Worm (Caenorhabditis elegans) whole organism, L4 larva: ENCODE measurements around the gene Y71H2B.8.
A peak's percentile ranks its signal among the peaks of the same experiment; 100 is the strongest.
"Not testable (repeated sequence)": the region's sequence is repeated elsewhere in the genome, so short reads cannot be mapped to it uniquely, and the experiment has no call there.

Experiments used
- F37D6.2 ChIP-seq: sonication (generic microtip); optimal IDR thresholded peaks from 2 replicates; lab custom pipeline; 2016; ENCODE audit warnings: mild to moderate bottlenecking, missing genetic modification characterization, missing compliant biosample characterization
- Y5F2A.4 ChIP-seq: fragments of 200-800 bp; sonication (Bioruptor generic); optimal IDR thresholded peaks from 2 replicates; lab custom pipeline; 2018; ENCODE audit warnings: mild to moderate bottlenecking, missing genetic modification characterization, missing compliant biosample characterization
- aha-1 ChIP-seq: fragments of 150-350 bp; peaks from one replicate; lab custom pipeline; 2014; ENCODE audit warnings: missing biosample characterization, missing genetic modification characterization
- ama-1 ChIP-seq: fragments of 150-350 bp; optimal IDR thresholded peaks from 2 replicates; lab custom pipeline; 2014; ENCODE audit warnings: inconsistent platforms, mixed read lengths
- ceh-20 ChIP-seq: fragments of 200-800 bp; sonication (Bioruptor generic); IDR thresholded peaks from 2 replicates; pipeline ENCODE4 v1.3.6; 2022; ENCODE audit warnings: missing genetic modification reagents, missing genetic modification characterization, missing compliant biosample characterization
- ceh-32 ChIP-seq: sonication (generic microtip); optimal IDR thresholded peaks from 2 replicates; lab custom pipeline; 2016; ENCODE audit warnings: mild to moderate bottlenecking, missing genetic modification characterization, missing compliant biosample characterization; ENCODE audit not compliant: poor library complexity
- ceh-82 ChIP-seq: sonication (generic microtip); optimal IDR thresholded peaks from 2 replicates; lab custom pipeline; 2017; ENCODE audit warnings: missing biosample characterization, missing genetic modification characterization
- daf-12 ChIP-seq: fragments of 150-350 bp; optimal IDR thresholded peaks from 2 replicates; lab custom pipeline; 2014; ENCODE audit warnings: missing biosample characterization, missing genetic modification reagents, missing genetic modification characterization
- daf-16 ChIP-seq, 3 experiments: sonication (generic microtip); optimal IDR thresholded peaks; 2 replicates each; lab custom pipeline; 2016 to 2017; ENCODE audit warnings: missing genetic modification characterization in 3 of 3, missing genetic modification reagents in 3 of 3, mild to moderate bottlenecking in 2 of 3, missing compliant biosample characterization in 2 of 3, missing biosample characterization in 1 of 3, moderate library complexity in 1 of 3
- daf-19 ChIP-seq: fragments of 200-800 bp; sonication (Bioruptor generic); conservative IDR thresholded peaks from 2 replicates; pipeline ENCODE4 v1.3.6; 2022; ENCODE audit warnings: missing genetic modification characterization, missing compliant biosample characterization
- dmd-6 ChIP-seq: fragments of 200-800 bp; sonication (Bioruptor generic); IDR thresholded peaks from 2 replicates; pipeline ENCODE4 v1.3.6; 2022; ENCODE audit warnings: missing genetic modification reagents, missing genetic modification characterization, missing compliant biosample characterization
- dmd-8 ChIP-seq: fragments of 200-800 bp; sonication (Bioruptor generic); IDR thresholded peaks from 2 replicates; pipeline ENCODE4 v1.3.6; 2022; ENCODE audit warnings: missing genetic modification characterization, missing compliant biosample characterization
- egl-43 ChIP-seq: fragments of 200-800 bp; sonication (Bioruptor generic); IDR thresholded peaks from 2 replicates; pipeline ENCODE4 v1.3.6; 2022; ENCODE audit warnings: missing genetic modification reagents, missing genetic modification characterization, missing compliant biosample characterization
- hif-1 ChIP-seq, 2 experiments: sonication (generic microtip); optimal IDR thresholded peaks; 2 replicates each; lab custom pipeline; 2016 to 2017; ENCODE audit warnings: missing compliant biosample characterization in 2 of 2, missing genetic modification characterization in 2 of 2, missing genetic modification reagents in 2 of 2, missing genotype in 2 of 2, mild to moderate bottlenecking in 1 of 2
- lin-15B ChIP-seq: fragments of 150-350 bp; sonication (generic microtip); optimal IDR thresholded peaks from 3 replicates; lab custom pipeline; 2014; ENCODE audit warnings: missing biosample characterization, missing genetic modification characterization
- lir-3 ChIP-seq: sonication (generic microtip); optimal IDR thresholded peaks from 2 replicates; lab custom pipeline; 2016; ENCODE audit warnings: mild to moderate bottlenecking, missing genetic modification characterization, missing compliant biosample characterization
- madf-9 ChIP-seq: fragments of 200-800 bp; sonication (Bioruptor generic); conservative IDR thresholded peaks from 2 replicates; pipeline ENCODE4 v1.3.6; 2022; ENCODE audit warnings: missing genetic modification reagents, missing genetic modification characterization, missing compliant biosample characterization
- mep-1 ChIP-seq: fragments of 150-350 bp; sonication (generic microtip); optimal IDR thresholded peaks from 3 replicates; lab custom pipeline; 2014; ENCODE audit warnings: missing biosample characterization, missing genetic modification characterization
- mxl-2 ChIP-seq: fragments of 200-800 bp; sonication (Bioruptor generic); conservative IDR thresholded peaks from 2 replicates; pipeline ENCODE4 v1.3.6; 2022; ENCODE audit warnings: missing genetic modification reagents, missing genetic modification characterization, missing compliant biosample characterization
- nhr-10 ChIP-seq: fragments of 150-350 bp; optimal IDR thresholded peaks from 2 replicates; lab custom pipeline; 2014; ENCODE audit warnings: missing biosample characterization, missing genetic modification characterization
- nhr-102 ChIP-seq: sonication (generic microtip); optimal IDR thresholded peaks from 2 replicates; lab custom pipeline; 2016; ENCODE audit warnings: mild to moderate bottlenecking, missing genetic modification characterization, moderate library complexity, missing compliant biosample characterization
- nhr-11 ChIP-seq: fragments of 150-350 bp; optimal IDR thresholded peaks from 2 replicates; lab custom pipeline; 2014; ENCODE audit warnings: missing biosample characterization, missing genetic modification characterization
- nhr-25 ChIP-seq: sonication (generic microtip); optimal IDR thresholded peaks from 2 replicates; lab custom pipeline; 2017; ENCODE audit warnings: missing genetic modification characterization, mild to moderate bottlenecking, missing compliant biosample characterization, antibody characterized with exemption, moderate library complexity, borderline replicate concordance; ENCODE audit not compliant: insufficient read depth
- nhr-42 ChIP-seq: fragments of 200-800 bp; sonication (Bioruptor generic); IDR thresholded peaks from 2 replicates; pipeline ENCODE4 v1.3.6; 2022; ENCODE audit warnings: missing genetic modification characterization, missing compliant biosample characterization
- php-3 ChIP-seq: fragments of 200-800 bp; sonication (Bioruptor generic); IDR thresholded peaks from 2 replicates; pipeline ENCODE4 v1.3.6; 2022; ENCODE audit warnings: missing genetic modification reagents, missing genetic modification characterization, missing compliant biosample characterization
- rbr-2 ChIP-seq: sonication (generic microtip); optimal IDR thresholded peaks from 2 replicates; lab custom pipeline; 2016; ENCODE audit warnings: missing genotype, missing genetic modification characterization, missing compliant biosample characterization
- set-16 ChIP-seq: fragments of 200-800 bp; sonication (Bioruptor generic); IDR thresholded peaks from 2 replicates; pipeline ENCODE4 v1.3.6; 2022; ENCODE audit warnings: missing genetic modification reagents, missing genetic modification characterization, missing compliant biosample characterization
- skn-1 ChIP-seq: fragments of 150-350 bp; optimal IDR thresholded peaks from 2 replicates; lab custom pipeline; 2014; ENCODE audit warnings: missing biosample characterization, missing genetic modification characterization
- spr-1 ChIP-seq: sonication (generic microtip); optimal IDR thresholded peaks from 2 replicates; lab custom pipeline; 2016; ENCODE audit warnings: mild to moderate bottlenecking, missing genetic modification characterization, missing compliant biosample characterization
- spr-3 ChIP-seq: fragments of 200-800 bp; sonication (Bioruptor generic); optimal IDR thresholded peaks from 2 replicates; lab custom pipeline; 2018; ENCODE audit warnings: mild to moderate bottlenecking, missing genetic modification characterization, missing compliant biosample characterization
- unc-39 ChIP-seq: sonication (generic microtip); optimal IDR thresholded peaks from 2 replicates; lab custom pipeline; 2017; ENCODE audit warnings: missing biosample characterization, missing genetic modification characterization
- unc-62 ChIP-seq, 3 experiments: fragments of 150-350 bp in 1 of 3; sonication (generic microtip); optimal IDR thresholded peaks in 2 of 3; peaks in 1 of 3; 1 replicate in 1 of 3; 2 replicates in 2 of 3; lab custom pipeline; 2014 to 2017; ENCODE audit warnings: missing biosample characterization in 3 of 3, missing genetic modification characterization in 3 of 3, missing genetic modification reagents in 3 of 3, missing genotype in 1 of 3
- zag-1 ChIP-seq: fragments of 150-350 bp; optimal IDR thresholded peaks from 2 replicates; lab custom pipeline; 2014; ENCODE audit warnings: missing biosample characterization, missing genetic modification characterization
- zfp-2 ChIP-seq: sonication (generic microtip); optimal IDR thresholded peaks from 2 replicates; lab custom pipeline; 2016; ENCODE audit warnings: mild to moderate bottlenecking, missing genetic modification characterization, missing compliant biosample characterization
- zfp-3 ChIP-seq: fragments of 200-800 bp; sonication (Bioruptor generic); conservative IDR thresholded peaks from 2 replicates; pipeline ENCODE4 v1.3.6; 2022; ENCODE audit warnings: missing genetic modification reagents, missing genetic modification characterization, missing compliant biosample characterization
- zip-2 ChIP-seq: fragments of 150-350 bp; optimal IDR thresholded peaks from 2 replicates; lab custom pipeline; 2014; ENCODE audit warnings: missing biosample characterization, missing genetic modification characterization
- ztf-11 ChIP-seq: fragments of 150-350 bp; optimal IDR thresholded peaks from 2 replicates; lab custom pipeline; 2014; ENCODE audit warnings: missing biosample characterization, missing genetic modification characterization
- ztf-7 ChIP-seq: fragments of 150-350 bp; optimal IDR thresholded peaks from 2 replicates; lab custom pipeline; 2014; ENCODE audit warnings: missing biosample characterization, missing genetic modification characterization

Gene Y71H2B.8

ce11 chrIII:2560763-2561162 is 18.3 kb upstream of the Y71H2B.8 start:
- TF ChIP-seq zip-2 (tag; lab: Kevin White, UChicago) (no peak), zfp-2 (tag; lab: Kevin White, UChicago) (no peak), php-3 (GFP tag; lab: Robert Waterston, UW) (no peak), Y5F2A.4 (GFP tag; lab: Kevin White, UChicago) (no peak), zfp-3 (GFP tag; lab: Robert Waterston, UW) (no peak), lin-15B (no peak), mep-1 (no peak), F37D6.2 (tag; lab: Kevin White, UChicago) (no peak), zag-1 (tag; lab: Kevin White, UChicago) (no peak), daf-19 (no peak), ceh-82 (no peak), nhr-102 (tag; lab: Kevin White, UChicago) (no peak), madf-9 (GFP tag; lab: Robert Waterston, UW) (no peak), lir-3 (tag; lab: Kevin White, UChicago) (no peak), ceh-20 (GFP tag; lab: Robert Waterston, UW) (no peak), rbr-2 (tag; lab: Kevin White, UChicago) (no peak), unc-39 (no peak), nhr-11 (no peak), mxl-2 (no peak), skn-1 (tag; lab: Kevin White, UChicago) (no peak)

DNA sequence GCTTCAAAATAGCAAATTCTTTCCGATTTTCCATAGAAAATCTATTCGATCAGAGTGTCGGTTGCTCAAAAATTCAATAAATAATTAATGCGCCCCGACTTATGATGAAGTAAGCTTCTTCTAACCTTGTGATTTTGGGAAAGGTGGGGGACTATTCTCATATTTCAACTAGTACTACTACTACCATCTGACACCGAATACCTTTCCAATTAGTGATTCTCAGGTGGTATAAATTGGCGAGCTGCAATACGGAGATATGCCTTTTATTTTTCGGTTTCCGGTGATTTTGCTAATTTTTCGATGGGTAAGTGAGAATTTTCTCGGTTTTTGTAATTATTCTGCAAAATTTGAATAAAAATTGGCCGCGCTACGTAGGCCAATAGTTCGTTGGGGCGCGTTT is 17.7 kb upstream of the Y71H2B.8 start, which contains the start of gene nhr-239:
Gene nhr-239, plus strand, starts transcription at position 301 of the 400 bp plus-strand sequence.
- TF ChIP-seq spr-3 (GFP tag; lab: Kevin White, UChicago) = no peak
- no peak for TF ChIP-seq dmd-8
- TF ChIP-seq ztf-7 (tag; lab: Kevin White, UChicago) = no peak
- no peak for TF ChIP-seq egl-43 (GFP tag; lab: Robert Waterston, UW)
- no peak for TF ChIP-seq nhr-25 (tag; lab: Kevin White, UChicago)

DNA sequence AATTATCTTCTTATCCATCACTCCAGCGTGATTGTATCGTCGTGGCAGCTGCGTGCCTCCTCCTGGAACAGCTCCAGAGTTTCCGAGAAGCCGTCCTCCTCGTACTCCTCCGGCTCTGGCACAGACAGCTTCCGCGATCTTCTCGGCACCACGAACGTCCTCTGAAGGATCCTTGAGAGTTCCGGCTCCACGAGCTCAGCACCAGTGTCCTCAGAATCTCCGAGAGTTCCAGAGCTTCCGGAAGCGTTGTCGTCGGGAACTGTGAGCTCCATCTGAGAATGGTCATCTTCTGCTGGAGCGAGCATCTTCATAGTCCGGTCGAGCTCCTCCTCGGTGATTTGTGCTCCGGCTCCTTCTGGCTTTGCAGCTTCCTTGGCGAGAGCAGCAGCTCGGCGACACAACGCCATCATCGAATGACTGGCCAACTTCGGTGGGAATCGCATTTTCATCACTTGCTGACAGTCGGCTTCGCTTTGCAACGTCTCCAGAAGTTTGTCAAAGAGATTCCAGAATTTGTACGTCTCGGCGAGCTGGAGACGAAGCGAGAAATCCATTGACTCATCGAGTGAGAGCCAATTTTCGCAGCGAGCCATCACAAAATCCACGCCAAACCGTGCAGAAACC is 15.9 kb upstream of the Y71H2B.8 start:
- TF ChIP-seq set-16 (GFP tag; lab: Robert Waterston, UW) (peak; percentile 92), daf-12 (no peak), aha-1 (tag; lab: Kevin White, UChicago) (peak; percentile 54)

DNA sequence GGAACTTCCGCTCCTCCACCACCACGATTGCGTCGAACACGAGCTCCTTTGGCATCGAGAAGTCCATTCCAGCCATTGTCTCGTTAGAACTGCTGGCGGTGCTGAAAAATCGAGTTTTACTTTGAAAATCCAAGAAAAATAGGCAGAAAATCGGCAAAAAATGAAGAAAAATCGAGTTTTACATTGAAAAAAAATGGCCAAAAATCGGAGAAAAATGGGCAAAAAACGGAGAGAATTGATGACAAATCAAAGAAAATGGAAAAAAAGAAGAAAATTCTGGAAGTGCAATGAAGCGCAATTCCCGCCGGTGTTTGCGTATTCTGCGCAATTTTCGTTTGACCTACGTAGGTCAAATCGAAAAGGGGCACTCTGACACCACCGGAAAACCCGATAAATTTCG is 15.2 kb upstream of the Y71H2B.8 start, which contains the start of gene Y54F10AM.11:
Gene Y54F10AM.11, minus strand, starts transcription at position 101 of the 400 bp plus-strand sequence.
- not testable (repeated sequence) for TF ChIP-seq dmd-6; ztf-11; zip-2 (tag; lab: Kevin White, UChicago)

DNA sequence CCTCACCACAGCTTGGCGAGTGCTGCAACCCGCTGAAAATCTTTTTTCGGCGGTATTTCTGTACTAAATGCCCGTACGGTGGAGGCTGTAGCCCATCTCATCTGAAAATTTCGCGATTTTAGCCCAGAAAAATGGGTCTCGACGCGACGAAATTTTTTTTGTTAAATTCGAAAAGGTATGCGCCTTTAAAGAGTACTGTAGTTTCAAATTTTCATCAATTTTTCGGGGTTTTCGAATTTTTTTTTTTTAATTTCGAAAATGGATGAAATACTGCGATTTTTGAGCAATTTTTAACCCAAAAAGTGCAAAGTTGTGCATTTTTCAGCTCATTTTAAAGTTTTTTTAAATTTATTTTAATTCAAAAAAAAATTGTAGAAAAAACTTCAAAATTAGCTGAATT is 7.6 kb upstream of the Y71H2B.8 start, which contains the start of gene Y54F10AR.2:
Gene Y54F10AR.2, minus strand, starts transcription at position 101 of the 400 bp plus-strand sequence.
- TF ChIP-seq nhr-10 (tag; lab: Kevin White, UChicago) (no peak), ama-1 (lab: Kevin White, UChicago) (no peak), zfp-3 (GFP tag; lab: Robert Waterston, UW) (no peak), unc-62 (GFP tag; optimal IDR thresholded peaks at IDR 0.05 in 1 of 2; lab: Kevin White, UChicago) (no peak), unc-62 (tag; optimal IDR thresholded peaks at IDR 0.05; lab: Kevin White, UChicago) (no peak), nhr-42 (GFP tag; lab: Robert Waterston, UW) (no peak), set-16 (GFP tag; lab: Robert Waterston, UW) (no peak), zip-2 (tag; lab: Kevin White, UChicago) (no peak), spr-1 (tag; lab: Kevin White, UChicago) (no peak), hif-1 (tag; optimal IDR thresholded peaks at IDR 0.05; lab: Kevin White, UChicago) (no peak), madf-9 (GFP tag; lab: Robert Waterston, UW) (no peak), daf-16 (GFP tag; optimal IDR thresholded peaks at IDR 0.05; lab: Kevin White, UChicago) (no peak), daf-16 (tag; optimal IDR thresholded peaks at IDR 0.05; lab: Kevin White, UChicago) (no peak), ceh-32 (tag; lab: Kevin White, UChicago) (no peak)
